Fruit fly (Drosophila melanogaster) S2 (cell line): ENCODE measurements around the gene Npl4.

Experiments used
- CG8478 ChIP-seq: fragments of >200 bp; optimal IDR thresholded peaks from 2 replicates; lab custom pipeline; 2018
- CTCF ChIP-seq, 2 experiments: fragments of >200 bp; optimal IDR thresholded peaks; 2 replicates each; lab custom pipeline; 2018

- TF ChIP-seq CG8478 (lab: Kevin White, UChicago) (no peak), CTCF (optimal IDR thresholded peaks at IDR 0.05; lab: Kevin White, UChicago) (no peak)
These were observed 4.2 kb upstream of the Npl4 start for dm6 chr3R:25628657-25629056.
